Worm (Caenorhabditis elegans) whole organism, L3 larva: ENCODE measurements around the gene nhr-134.

Experiments
- ceh-82 ChIP-seq: fragments of 150-350 bp; optimal IDR thresholded peaks from 2 replicates; lab custom pipeline; 2014; ENCODE audit warnings: missing biosample characterization, missing genetic modification characterization
- elt-2 ChIP-seq: sonication (generic microtip); optimal IDR thresholded peaks from 2 replicates; lab custom pipeline; 2016; ENCODE audit warnings: missing genetic modification reagents, mild to moderate bottlenecking, missing genetic modification characterization, missing compliant biosample characterization
- mdl-1 ChIP-seq: fragments of 150-350 bp; optimal IDR thresholded peaks from 2 replicates; lab custom pipeline; 2014; ENCODE audit warnings: missing biosample characterization, missing genetic modification characterization
- nfya-1 ChIP-seq: sonication (generic microtip); optimal IDR thresholded peaks from 2 replicates; lab custom pipeline; 2017; ENCODE audit warnings: missing genetic modification characterization, mild to moderate bottlenecking, missing compliant biosample characterization, antibody characterized with exemption, moderate library complexity; ENCODE audit not compliant: insufficient read depth
- nhr-23 ChIP-seq: fragments of 150-350 bp; optimal IDR thresholded peaks from 2 replicates; lab custom pipeline; 2014; ENCODE audit warnings: missing biosample characterization, missing genetic modification reagents, missing genetic modification characterization
- nhr-28 ChIP-seq: fragments of 150-350 bp; optimal IDR thresholded peaks from 2 replicates; lab custom pipeline; 2014; ENCODE audit warnings: missing biosample characterization, missing genetic modification characterization
- nhr-77 ChIP-seq: fragments of 150-350 bp; optimal IDR thresholded peaks from 2 replicates; lab custom pipeline; 2014; ENCODE audit warnings: missing biosample characterization, missing genetic modification characterization
- pha-4 ChIP-seq: fragments of 150-350 bp; optimal IDR thresholded peaks from 2 replicates; lab custom pipeline; 2014; ENCODE audit warnings: missing biosample characterization, missing genetic modification reagents, missing genetic modification characterization
- pqm-1 ChIP-seq: fragments of 150-350 bp; optimal IDR thresholded peaks from 2 replicates; lab custom pipeline; 2017; ENCODE audit warnings: missing biosample characterization, missing genetic modification characterization, inconsistent platforms
- skn-1 ChIP-seq: fragments of 150-350 bp; optimal IDR thresholded peaks from 2 replicates; lab custom pipeline; 2014; ENCODE audit warnings: missing biosample characterization, missing genetic modification characterization
- tbx-2 ChIP-seq: sonication (generic microtip); optimal IDR thresholded peaks from 2 replicates; lab custom pipeline; 2016; ENCODE audit warnings: mild to moderate bottlenecking, missing genetic modification characterization, missing compliant biosample characterization
- unc-62 ChIP-seq: fragments of 150-350 bp; sonication (generic microtip); optimal IDR thresholded peaks from 4 replicates; lab custom pipeline; 2014; ENCODE audit warnings: missing biosample characterization, missing genetic modification reagents, missing genetic modification characterization
- zag-1 ChIP-seq: fragments of 150-350 bp; optimal IDR thresholded peaks from 2 replicates; lab custom pipeline; 2014; ENCODE audit warnings: missing biosample characterization, missing genetic modification characterization
- ztf-11 ChIP-seq: fragments of 150-350 bp; optimal IDR thresholded peaks from 2 replicates; lab custom pipeline; 2014; ENCODE audit warnings: missing biosample characterization, missing genetic modification characterization

ce11 chrV:2183162-2183561 lies 47.9 kb upstream of the nhr-134 start, which contains the start of gene cyp-33C2:
- TF ChIP-seq pha-4 (no peak), nhr-77 (tag; lab: Kevin White, UChicago) (no peak), nhr-28 (tag; lab: Kevin White, UChicago) (no peak), ztf-11 (no peak), skn-1 (tag; lab: Kevin White, UChicago) (no peak), zag-1 (no peak), nhr-23 (tag; lab: Kevin White, UChicago) (no peak), pqm-1 (tag; lab: Kevin White, UChicago) (no peak), tbx-2 (no peak), unc-62 (no peak), nfya-1 (tag; lab: Kevin White, UChicago) (no peak), mdl-1 (tag; lab: Kevin White, UChicago) (no peak), ceh-82 (tag; lab: Kevin White, UChicago) (no peak), elt-2 (tag; lab: Kevin White, UChicago) (no peak)
